Worm (Caenorhabditis elegans): Measurements from ENCODE around the gene fbxa-85.

ce11 chrV:17257637-17258036 lies 1.3 kb upstream of the fbxa-85 start:
- TF ChIP-seq sea-2 (GFP tag; optimal IDR thresholded peaks at IDR 0.05) = no peak
- no peak for TF ChIP-seq nhr-11 (tag; optimal IDR thresholded peaks at IDR 0.05)
- no peak for TF ChIP-seq eor-1 (tag; optimal IDR thresholded peaks at IDR 0.05)
- TF ChIP-seq nfya-1 (tag; optimal IDR thresholded peaks at IDR 0.05; ENCODE audit: insufficient read depth) = no peak
- no peak for TF ChIP-seq fos-1 (tag; optimal IDR thresholded peaks at IDR 0.05)
